Fruit fly (Drosophila melanogaster) whole organism, embryonic: ENCODE measurements around the gene CG7402.

Experiments used
- BEAF-32 ChIP-seq: fragments of 200-800 bp; sonication (Bioruptor generic); optimal IDR thresholded peaks from 3 replicates; lab custom pipeline; 2017; ENCODE audit warnings: missing biosample characterization, missing genetic modification characterization, mild to moderate bottlenecking, moderate library complexity, missing genetic modification reagents
- Bdp1 ChIP-seq: fragments of 200-800 bp; sonication (Bioruptor generic); optimal IDR thresholded peaks from 3 replicates; lab custom pipeline; 2016; ENCODE audit warnings: missing biosample characterization, missing genetic modification characterization
- CG11504 ChIP-seq: fragments of 200-800 bp; sonication (Bioruptor generic); optimal IDR thresholded peaks from 3 replicates; lab custom pipeline; 2019; ENCODE audit warnings: missing biosample characterization, mild to moderate bottlenecking, missing genetic modification characterization, moderate library complexity
- CG12659 ChIP-seq: fragments of 200-800 bp; sonication (Bioruptor generic); optimal IDR thresholded peaks from 3 replicates; lab custom pipeline; 2017; ENCODE audit warnings: mild to moderate bottlenecking, missing biosample characterization, missing genetic modification reagents, missing genetic modification characterization
- CG13424 ChIP-seq: fragments of 200-800 bp; sonication (Bioruptor generic); optimal IDR thresholded peaks from 2 replicates; lab custom pipeline; 2019; ENCODE audit warnings: missing biosample characterization, mild to moderate bottlenecking, missing genetic modification characterization, moderate library complexity
- CG14441 ChIP-seq: fragments of 200-800 bp; sonication (Bioruptor generic); IDR thresholded peaks from 2 replicates; pipeline ENCODE4 v1.3.6; 2022; ENCODE audit warnings: missing biosample characterization, missing genetic modification characterization
- CG15269 ChIP-seq: fragments of 200-800 bp; sonication (Bioruptor generic); optimal IDR thresholded peaks from 2 replicates; lab custom pipeline; 2018; ENCODE audit warnings: missing biosample characterization, mild to moderate bottlenecking, missing genetic modification characterization, moderate library complexity
- CG17385 ChIP-seq: fragments of 200-800 bp; sonication (Bioruptor generic); optimal IDR thresholded peaks from 3 replicates; lab custom pipeline; 2018; ENCODE audit warnings: missing biosample characterization, mild to moderate bottlenecking, missing genetic modification characterization
- CG3407 ChIP-seq: fragments of 200-800 bp; sonication (Bioruptor generic); optimal IDR thresholded peaks from 2 replicates; lab custom pipeline; 2018; ENCODE audit warnings: missing biosample characterization, mild to moderate bottlenecking, missing genetic modification characterization
- CG3726 ChIP-seq: fragments of 200-800 bp; sonication (Bioruptor generic); IDR thresholded peaks from 3 replicates; pipeline ENCODE4, ENCODE4 v1.3.6; 2022; ENCODE audit warnings: missing biosample characterization, missing genetic modification characterization
- CG8281 ChIP-seq: fragments of 200-800 bp; sonication (Bioruptor generic); optimal IDR thresholded peaks from 2 replicates; lab custom pipeline; 2018; ENCODE audit warnings: missing biosample characterization, mild to moderate bottlenecking, missing genetic modification characterization, moderate library complexity
- CG8478 ChIP-seq: fragments of >200 bp; optimal IDR thresholded peaks from 2 replicates; lab custom pipeline; 2018
- CG9609 ChIP-seq: fragments of 200-800 bp; sonication (Bioruptor generic); optimal IDR thresholded peaks from 3 replicates; lab custom pipeline; 2016; ENCODE audit warnings: missing biosample characterization, missing genetic modification characterization
- D19B ChIP-seq: fragments of 200-800 bp; sonication (Bioruptor generic); optimal IDR thresholded peaks from 2 replicates; lab custom pipeline; 2017; ENCODE audit warnings: missing biosample characterization, mild to moderate bottlenecking, missing genetic modification characterization
- Deaf1 ChIP-seq: fragments of 200-800 bp; optimal IDR thresholded peaks from 3 replicates; lab custom pipeline; 2019; ENCODE audit warnings: missing biosample characterization, mild to moderate bottlenecking, missing genetic modification characterization, moderate library complexity
- Dfd ChIP-seq, 2 experiments: fragments of >200 bp; optimal IDR thresholded peaks; 2 replicates each; lab custom pipeline; 2017; ENCODE audit warnings: missing biosample characterization in 2 of 2, missing genetic modification characterization in 2 of 2
- Dip3 ChIP-seq: fragments of 200-800 bp; sonication (Bioruptor generic); optimal IDR thresholded peaks from 3 replicates; lab custom pipeline; 2016; ENCODE audit warnings: missing biosample characterization, missing genetic modification characterization
- Dll ChIP-seq: fragments of 200-800 bp; sonication (Bioruptor generic); IDR thresholded peaks from 4 replicates; pipeline ENCODE4 v1.3.6; 2022; ENCODE audit warnings: missing biosample characterization, missing genetic modification characterization; ENCODE audit not compliant: partially characterized antibody
- Dp ChIP-seq: fragments of 200-800 bp; sonication (Bioruptor generic); optimal IDR thresholded peaks from 2 replicates; lab custom pipeline; 2018; ENCODE audit warnings: missing biosample characterization, mild to moderate bottlenecking, missing genetic modification characterization, moderate library complexity
- Eip74EF ChIP-seq, 2 experiments: fragments of 200-800 bp in 1 of 2; fragments of >200 bp in 1 of 2; sonication (Bioruptor generic) in 1 of 2; optimal IDR thresholded peaks; 2 replicates each; lab custom pipeline; 2017 to 2019; ENCODE audit warnings: missing biosample characterization in 2 of 2, missing genetic modification characterization in 2 of 2, mild to moderate bottlenecking in 1 of 2, moderate library complexity in 1 of 2
- Fer2 ChIP-seq: fragments of 200-800 bp; sonication (Bioruptor generic); optimal IDR thresholded peaks from 2 replicates; lab custom pipeline; 2018; ENCODE audit warnings: missing biosample characterization, mild to moderate bottlenecking, missing genetic modification characterization, moderate library complexity
- Hmx ChIP-seq: fragments of 200-800 bp; sonication (Bioruptor generic); optimal IDR thresholded peaks from 2 replicates; lab custom pipeline; 2016; ENCODE audit warnings: missing biosample characterization, missing genetic modification characterization
- Hr39 ChIP-seq: fragments of >200 bp; optimal IDR thresholded peaks from 2 replicates; lab custom pipeline; 2017
- Kr ChIP-seq: fragments of 200-800 bp; sonication (Bioruptor generic); optimal IDR thresholded peaks from 2 replicates; lab custom pipeline; 2017; ENCODE audit warnings: missing biosample characterization, mild to moderate bottlenecking, missing genetic modification characterization
- MBD-R2 ChIP-seq: fragments of 200-800 bp; sonication (Bioruptor generic); IDR thresholded peaks from 2 replicates; pipeline ENCODE4 v1.3.6; 2022; ENCODE audit warnings: missing biosample characterization, missing genetic modification characterization
- Neu2 ChIP-seq: fragments of 200-800 bp; sonication (Bioruptor generic); optimal IDR thresholded peaks from 3 replicates; lab custom pipeline; 2016; ENCODE audit warnings: missing biosample characterization, missing genetic modification characterization, borderline replicate concordance
- Nf-YC ChIP-seq: fragments of 200-800 bp; optimal IDR thresholded peaks from 3 replicates; lab custom pipeline; 2019; ENCODE audit warnings: missing biosample characterization, mild to moderate bottlenecking, missing genetic modification characterization, moderate library complexity
- NfI ChIP-seq: fragments of 200-800 bp; sonication (Bioruptor generic); optimal IDR thresholded peaks from 3 replicates; lab custom pipeline; 2018; ENCODE audit warnings: missing biosample characterization, mild to moderate bottlenecking, missing genetic modification characterization, moderate library complexity
- Sry-δ ChIP-seq: fragments of 200-800 bp; sonication (Bioruptor generic); optimal IDR thresholded peaks from 2 replicates; lab custom pipeline; 2016; ENCODE audit warnings: missing biosample characterization, missing genetic modification characterization
- Taf1 ChIP-seq: fragments of 200-800 bp; sonication (Bioruptor generic); IDR thresholded peaks from 2 replicates; pipeline ENCODE4 v1.3.6; 2022; ENCODE audit warnings: missing biosample characterization, missing genetic modification characterization
- ase ChIP-seq: fragments of 200-800 bp; sonication (Bioruptor generic); IDR thresholded peaks from 3 replicates; pipeline ENCODE4 v1.3.6; 2022; ENCODE audit warnings: missing biosample characterization, missing genetic modification characterization
- bab2 ChIP-seq: fragments of 200-800 bp; sonication (Bioruptor generic); optimal IDR thresholded peaks from 2 replicates; lab custom pipeline; 2016; ENCODE audit warnings: missing biosample characterization, missing genetic modification characterization
- btn ChIP-seq: fragments of 200-800 bp; sonication (Bioruptor generic); optimal IDR thresholded peaks from 2 replicates; lab custom pipeline; 2016; ENCODE audit warnings: missing biosample characterization, missing genetic modification characterization
- cas ChIP-seq: fragments of 200-800 bp; sonication (Bioruptor generic); IDR thresholded peaks from 2 replicates; pipeline ENCODE4 v1.3.6; 2022; ENCODE audit warnings: missing biosample characterization, missing genetic modification characterization
- caup ChIP-seq: fragments of 200-800 bp; sonication (Bioruptor generic); optimal IDR thresholded peaks from 3 replicates; lab custom pipeline; 2017; ENCODE audit warnings: missing biosample characterization, mild to moderate bottlenecking, missing genetic modification characterization, moderate library complexity; ENCODE audit not compliant: severe bottlenecking
- disco-r ChIP-seq: fragments of 200-800 bp; sonication (Bioruptor generic); optimal IDR thresholded peaks from 2 replicates; lab custom pipeline; 2016; ENCODE audit warnings: missing biosample characterization, missing genetic modification characterization
- esg ChIP-seq: fragments of 200-800 bp; sonication (Bioruptor generic); conservative IDR thresholded peaks from 2 replicates; pipeline ENCODE4 v1.3.6; 2022; ENCODE audit warnings: missing biosample characterization, missing genetic modification characterization
- eve ChIP-seq, 2 experiments: fragments of >200 bp; optimal IDR thresholded peaks; 2 replicates each; lab custom pipeline; 2017; ENCODE audit warnings: missing biosample characterization in 2 of 2, missing genetic modification characterization in 2 of 2
- hth ChIP-seq: fragments of >200 bp; optimal IDR thresholded peaks from 2 replicates; lab custom pipeline; 2017; ENCODE audit warnings: inconsistent platforms
- inv ChIP-seq: fragments of 200-800 bp; sonication (Bioruptor generic); IDR thresholded peaks from 2 replicates; pipeline ENCODE4 v1.3.6; 2022; ENCODE audit warnings: missing biosample characterization, missing genetic modification characterization; ENCODE audit not compliant: partially characterized antibody
- maf-S ChIP-seq: fragments of 200-800 bp; sonication (Bioruptor generic); optimal IDR thresholded peaks from 2 replicates; lab custom pipeline; 2016; ENCODE audit warnings: missing biosample characterization, missing genetic modification characterization
- pan ChIP-seq, 4 experiments: fragments of >200 bp in 3 of 4; fragments of 200-800 bp in 1 of 4; sonication (Bioruptor generic) in 1 of 4; optimal IDR thresholded peaks in 3 of 4; IDR thresholded peaks in 1 of 4; 2 replicates each; pipeline versions ENCODE4 v1.3.6 to Lab custom; 2017 to 2022; ENCODE audit warnings: missing biosample characterization in 2 of 4, missing genetic modification characterization in 2 of 4, mixed read lengths in 1 of 4
- pfk ChIP-seq: fragments of 200-800 bp; sonication (Bioruptor generic); optimal IDR thresholded peaks from 2 replicates; lab custom pipeline; 2018; ENCODE audit warnings: missing biosample characterization, mild to moderate bottlenecking, missing genetic modification characterization, moderate library complexity
- row ChIP-seq: fragments of 200-800 bp; sonication (Bioruptor generic); IDR thresholded peaks from 3 replicates; pipeline ENCODE4 v1.3.6; 2022; ENCODE audit warnings: missing biosample characterization, missing genetic modification characterization
- slp2 ChIP-seq: fragments of 200-800 bp; sonication (Bioruptor generic); optimal IDR thresholded peaks from 2 replicates; lab custom pipeline; 2016; ENCODE audit warnings: missing biosample characterization, missing genetic modification characterization
- toy ChIP-seq: fragments of 200-800 bp; sonication (Bioruptor generic); IDR thresholded peaks from 2 replicates; pipeline ENCODE4 v1.3.6; 2022; ENCODE audit warnings: missing biosample characterization, missing genetic modification characterization
- z ChIP-seq: fragments of 200-800 bp; sonication (Bioruptor generic); IDR thresholded peaks from 3 replicates; pipeline ENCODE4 v1.3.6; 2022; ENCODE audit warnings: missing biosample characterization, missing genetic modification characterization
- zen ChIP-seq: fragments of 200-800 bp; sonication (Bioruptor generic); optimal IDR thresholded peaks from 3 replicates; lab custom pipeline; 2018; ENCODE audit warnings: missing biosample characterization, mild to moderate bottlenecking, missing genetic modification characterization, moderate library complexity

The CG7402 gene

dm6 chr3L:17856655-17857479, 30.6 kb upstream of the CG7402 start, which contains the start of gene CG5535 (continued):
- peak; percentile 88 for TF ChIP-seq row (GFP tag; lab: Robert Waterston, UW)
- no peak for TF ChIP-seq z (GFP tag; lab: Robert Waterston, UW)
- no peak; the same call in 1 of the 2 replicates for TF ChIP-seq toy
- TF ChIP-seq slp2 (GFP tag; lab: Kevin White, UChicago): peak; percentile 21
- peak; percentile 40 for TF ChIP-seq CG3407 (GFP tag; lab: Kevin White, UChicago)
- TF ChIP-seq Fer2 (tag; lab: Kevin White, UChicago): peak; percentile 17
- peak; percentile 42 for TF ChIP-seq maf-S (GFP tag; lab: Kevin White, UChicago)
- TF ChIP-seq inv: no peak
- TF ChIP-seq CG8478 (lab: Kevin White, UChicago): no peak
- TF ChIP-seq caup (GFP tag; lab: Kevin White, UChicago): peak; percentile 56
- peak; percentile 49 for TF ChIP-seq D19B (GFP tag; lab: Kevin White, UChicago)
- TF ChIP-seq Dfd (GFP tag; optimal IDR thresholded peaks at IDR 0.05; lab: Kevin White, UChicago): no peak
- TF ChIP-seq Neu2: no peak
- TF ChIP-seq CG3726 (GFP tag; lab: Robert Waterston, UW): no peak; the same call in 2 of the 3 replicates
- TF ChIP-seq CG11504 (tag; lab: Kevin White, UChicago): peak; percentile 90
- TF ChIP-seq Dp (GFP tag; lab: Kevin White, UChicago): no peak
- peak; percentile 45 for TF ChIP-seq Deaf1 (tag; lab: Kevin White, UChicago)
- peak; percentile 61 for TF ChIP-seq esg (GFP tag; lab: Robert Waterston, UW)
- TF ChIP-seq pfk (GFP tag; lab: Kevin White, UChicago): no peak
- TF ChIP-seq bab2 (GFP tag; lab: Kevin White, UChicago): peak; percentile 41
- TF ChIP-seq Hmx (GFP tag; lab: Kevin White, UChicago): peak; percentile 44
- peak; percentile 27; the same call in 1 of the 2 replicates for TF ChIP-seq MBD-R2
- no peak for TF ChIP-seq Dll (GFP tag; lab: Robert Waterston, UW)
- peak; percentile 49 for TF ChIP-seq Taf1
- TF ChIP-seq eve (GFP tag; optimal IDR thresholded peaks at IDR 0.05; lab: Kevin White, UChicago): no peak
- TF ChIP-seq btn (GFP tag; lab: Kevin White, UChicago): no peak
- peak in 1 of 2 experiments; percentile 82 for TF ChIP-seq Eip74EF (GFP tag; optimal IDR thresholded peaks at IDR 0.05; lab: Kevin White, UChicago)
- peak; percentile 26; the same call in 1 of the 2 replicates for TF ChIP-seq cas (GFP tag; lab: Robert Waterston, UW)
- no peak for TF ChIP-seq Hr39
- TF ChIP-seq hth (lab: Kevin White, UChicago): no peak
- TF ChIP-seq pan (optimal IDR thresholded peaks at IDR 0.05; lab: Kevin White, UChicago): no peak
- TF ChIP-seq pan (GFP tag; optimal IDR thresholded peaks at IDR 0.05 in 1 of 2, IDR thresholded peaks at IDR 0.05 in 1 of 2): peak in 1 of 2 experiments; percentile 61
- peak; percentile 76 for TF ChIP-seq CG14441 (GFP tag; lab: Robert Waterston, UW)
- TF ChIP-seq CG17385 (GFP tag; lab: Kevin White, UChicago): peak; percentile 80
- no peak for TF ChIP-seq disco-r (GFP tag; lab: Kevin White, UChicago)
- peak; percentile 93 for TF ChIP-seq CG12659
- peak; percentile 91 for TF ChIP-seq CG13424
- peak; percentile 17 for TF ChIP-seq Dip3 (GFP tag; lab: Kevin White, UChicago)
- peak; percentile 25 for TF ChIP-seq CG9609
- TF ChIP-seq NfI (GFP tag; lab: Kevin White, UChicago): peak; percentile 78
- TF ChIP-seq ase: peak; percentile 53; the same call in 2 of the 3 replicates
- peak; percentile 59 for TF ChIP-seq zen (tag; lab: Kevin White, UChicago)
- no peak for TF ChIP-seq Kr (GFP tag; lab: Kevin White, UChicago)
- peak; percentile 2 for TF ChIP-seq Sry-δ (GFP tag; lab: Kevin White, UChicago)
- TF ChIP-seq CG8281 (tag; lab: Kevin White, UChicago): peak; percentile 59
- TF ChIP-seq Bdp1 (GFP tag; lab: Kevin White, UChicago): no peak
- peak; percentile 84 for TF ChIP-seq Nf-YC (tag; lab: Kevin White, UChicago)
- TF ChIP-seq BEAF-32: no peak
- TF ChIP-seq CG15269 (tag; lab: Kevin White, UChicago): peak; percentile 84
